Fruit fly (Drosophila melanogaster) whole organism, embryonic: ENCODE results near the gene Snm1.
A peak's percentile ranks its signal among the peaks of the same experiment; 100 is the strongest.

Experiments
- Adf1 ChIP-seq: fragments of 200-800 bp; sonication (Bioruptor generic); IDR thresholded peaks from 2 replicates; pipeline ENCODE4 v1.3.6; 2022; ENCODE audit warnings: missing biosample characterization, missing genetic modification characterization
- CG11247 ChIP-seq: fragments of 200-800 bp; sonication (Bioruptor generic); IDR thresholded peaks from 2 replicates; pipeline ENCODE4 v1.3.6; 2022; ENCODE audit warnings: missing biosample characterization, missing genetic modification characterization
- CG11456 ChIP-seq: fragments of 200-800 bp; sonication (Bioruptor generic); IDR thresholded peaks from 3 replicates; pipeline ENCODE4 v1.3.6; 2022; ENCODE audit warnings: missing biosample characterization, missing genetic modification characterization
- CG11504 ChIP-seq: fragments of 200-800 bp; sonication (Bioruptor generic); optimal IDR thresholded peaks from 3 replicates; lab custom pipeline; 2019; ENCODE audit warnings: missing biosample characterization, mild to moderate bottlenecking, missing genetic modification characterization, moderate library complexity
- CG11723 ChIP-seq: fragments of 200-800 bp; sonication (Bioruptor generic); optimal IDR thresholded peaks from 2 replicates; lab custom pipeline; 2017; ENCODE audit warnings: missing biosample characterization, mild to moderate bottlenecking, missing genetic modification characterization
- CG13287 ChIP-seq: fragments of 200-800 bp; sonication (Bioruptor generic); IDR thresholded peaks from 2 replicates; pipeline ENCODE4 v1.3.6; 2022; ENCODE audit warnings: missing biosample characterization, missing genetic modification characterization; ENCODE audit not compliant: partially characterized antibody
- CG42726 ChIP-seq: fragments of 200-800 bp; sonication (Bioruptor generic); IDR thresholded peaks from 2 replicates; pipeline ENCODE4 v1.3.6; 2022; ENCODE audit warnings: missing biosample characterization, missing genetic modification characterization; ENCODE audit not compliant: partially characterized antibody
- CG5245 ChIP-seq: fragments of 200-800 bp; sonication (Bioruptor generic); optimal IDR thresholded peaks from 3 replicates; lab custom pipeline; 2016; ENCODE audit warnings: missing biosample characterization, missing genetic modification characterization
- CG7556 ChIP-seq: fragments of 200-800 bp; sonication (Bioruptor generic); optimal IDR thresholded peaks from 2 replicates; lab custom pipeline; 2017; ENCODE audit warnings: missing biosample characterization, mild to moderate bottlenecking, missing genetic modification characterization
- CG8765 ChIP-seq: fragments of 200-800 bp; sonication (Bioruptor generic); IDR thresholded peaks from 2 replicates; pipeline ENCODE4 v1.3.6; 2022; ENCODE audit warnings: missing biosample characterization, missing genetic modification characterization
- CTCF ChIP-seq: fragments of 200-800 bp; sonication (Bioruptor generic); optimal IDR thresholded peaks from 2 replicates; lab custom pipeline; 2017; ENCODE audit warnings: missing biosample characterization, mild to moderate bottlenecking, missing genetic modification characterization, moderate library complexity
- Deaf1 ChIP-seq: fragments of 200-800 bp; optimal IDR thresholded peaks from 3 replicates; lab custom pipeline; 2019; ENCODE audit warnings: missing biosample characterization, mild to moderate bottlenecking, missing genetic modification characterization, moderate library complexity
- Dip3 ChIP-seq: fragments of 200-800 bp; sonication (Bioruptor generic); optimal IDR thresholded peaks from 3 replicates; lab custom pipeline; 2016; ENCODE audit warnings: missing biosample characterization, missing genetic modification characterization
- Fer1 ChIP-seq: fragments of 200-800 bp; sonication (Bioruptor generic); optimal IDR thresholded peaks from 2 replicates; lab custom pipeline; 2017; ENCODE audit warnings: missing biosample characterization, mild to moderate bottlenecking, missing genetic modification characterization
- Fer2 ChIP-seq: fragments of 200-800 bp; sonication (Bioruptor generic); optimal IDR thresholded peaks from 2 replicates; lab custom pipeline; 2018; ENCODE audit warnings: missing biosample characterization, mild to moderate bottlenecking, missing genetic modification characterization, moderate library complexity
- Jarid2 ChIP-seq: fragments of 200-800 bp; sonication (Bioruptor generic); optimal IDR thresholded peaks from 3 replicates; lab custom pipeline; 2017; ENCODE audit warnings: mild to moderate bottlenecking, missing biosample characterization, missing genetic modification reagents, missing genetic modification characterization
- NFAT ChIP-seq: fragments of 200-800 bp; sonication (Bioruptor generic); IDR thresholded peaks from 2 replicates; pipeline ENCODE4 v1.3.6; 2022; ENCODE audit warnings: missing biosample characterization, missing genetic modification characterization
- Ptx1 ChIP-seq: fragments of 200-800 bp; sonication (Bioruptor generic); IDR thresholded peaks from 2 replicates; pipeline ENCODE4 v1.3.6; 2022; ENCODE audit warnings: missing biosample characterization, missing genetic modification characterization
- Rfx ChIP-seq: fragments of 200-800 bp; sonication (Bioruptor generic); IDR thresholded peaks from 2 replicates; pipeline ENCODE4 v1.3.6; 2022; ENCODE audit warnings: missing biosample characterization, missing genetic modification characterization
- bowl ChIP-seq: fragments of 200-800 bp; sonication (Bioruptor generic); IDR thresholded peaks from 2 replicates; pipeline ENCODE4 v1.3.6; 2022; ENCODE audit warnings: missing biosample characterization, missing genetic modification characterization
- cg ChIP-seq: fragments of 200-800 bp; sonication (Bioruptor generic); optimal IDR thresholded peaks from 3 replicates; lab custom pipeline; 2019; ENCODE audit warnings: missing biosample characterization, mild to moderate bottlenecking, missing genetic modification characterization, moderate library complexity
- chinmo ChIP-seq: fragments of 200-800 bp; sonication (Bioruptor generic); IDR thresholded peaks from 4 replicates; pipeline ENCODE4 v1.3.6; 2022; ENCODE audit warnings: missing biosample characterization, missing genetic modification characterization; ENCODE audit not compliant: partially characterized antibody
- crp ChIP-seq, 2 experiments: fragments of 200-800 bp; sonication (Bioruptor generic); optimal IDR thresholded peaks; 2 replicates in 1 of 2; 3 replicates in 1 of 2; lab custom pipeline; 2017; ENCODE audit warnings: missing biosample characterization in 2 of 2, missing genetic modification characterization in 2 of 2, mild to moderate bottlenecking in 1 of 2, moderate library complexity in 1 of 2
- dan ChIP-seq: fragments of 200-800 bp; sonication (Bioruptor generic); IDR thresholded peaks from 2 replicates; pipeline ENCODE4 v1.3.6; 2022; ENCODE audit warnings: missing biosample characterization, missing genetic modification characterization
- dati ChIP-seq: fragments of 200-800 bp; sonication (Bioruptor generic); IDR thresholded peaks from 2 replicates; pipeline ENCODE4 v1.3.6; 2022; ENCODE audit warnings: missing biosample characterization, missing genetic modification characterization
- ems ChIP-seq: fragments of 200-800 bp; sonication (Bioruptor generic); optimal IDR thresholded peaks from 3 replicates; lab custom pipeline; 2016; ENCODE audit warnings: missing biosample characterization, missing genetic modification characterization
- ftz-f1 ChIP-seq: fragments of 200-800 bp; sonication (Bioruptor generic); optimal IDR thresholded peaks from 2 replicates; lab custom pipeline; 2016; ENCODE audit warnings: missing biosample characterization, missing genetic modification characterization
- hkb ChIP-seq, 2 experiments: fragments of 200-800 bp in 1 of 2; fragments of >200 bp in 1 of 2; sonication (Bioruptor generic) in 1 of 2; IDR thresholded peaks in 1 of 2; optimal IDR thresholded peaks in 1 of 2; 2 replicates each; pipeline versions ENCODE4 v1.3.6 to Lab custom; 2017 to 2022; ENCODE audit warnings: missing biosample characterization in 1 of 2, missing genetic modification characterization in 1 of 2
- jumu ChIP-seq: fragments of 200-800 bp; sonication (Bioruptor generic); optimal IDR thresholded peaks from 3 replicates; lab custom pipeline; 2016; ENCODE audit warnings: missing biosample characterization, missing genetic modification characterization
- kah ChIP-seq: fragments of 200-800 bp; sonication (Bioruptor generic); optimal IDR thresholded peaks from 2 replicates; lab custom pipeline; 2018; ENCODE audit warnings: missing biosample characterization, mild to moderate bottlenecking, missing genetic modification characterization
- sd ChIP-seq: fragments of 200-800 bp; sonication (Bioruptor generic); optimal IDR thresholded peaks from 3 replicates; lab custom pipeline; 2018; ENCODE audit warnings: missing biosample characterization, mild to moderate bottlenecking, missing genetic modification characterization, moderate library complexity
- sens ChIP-seq: fragments of 200-800 bp; sonication (Bioruptor generic); peaks from one replicate; lab custom pipeline; 2016; ENCODE audit warnings: missing biosample characterization, missing genetic modification characterization
- so ChIP-seq: fragments of 200-800 bp; sonication (Bioruptor generic); IDR thresholded peaks from 3 replicates; pipeline ENCODE4 v1.3.6; 2022; ENCODE audit warnings: missing biosample characterization, missing genetic modification characterization
- tap ChIP-seq: fragments of 200-800 bp; optimal IDR thresholded peaks from 3 replicates; lab custom pipeline; 2019; ENCODE audit warnings: missing biosample characterization, mild to moderate bottlenecking, missing genetic modification characterization, moderate library complexity
- tll ChIP-seq, 2 experiments: fragments of 200-800 bp in 1 of 2; fragments of >200 bp in 1 of 2; sonication (Bioruptor generic) in 1 of 2; optimal IDR thresholded peaks; 2 replicates each; lab custom pipeline; 2017 to 2019; ENCODE audit warnings: missing biosample characterization in 2 of 2, missing genetic modification characterization in 2 of 2, mild to moderate bottlenecking in 1 of 2, moderate library complexity in 1 of 2
- tup ChIP-seq: fragments of 200-800 bp; sonication (Bioruptor generic); optimal IDR thresholded peaks from 2 replicates; lab custom pipeline; 2016; ENCODE audit warnings: missing biosample characterization, mild to moderate bottlenecking, missing genetic modification characterization, moderate library complexity
- z ChIP-seq: fragments of 200-800 bp; sonication (Bioruptor generic); IDR thresholded peaks from 3 replicates; pipeline ENCODE4 v1.3.6; 2022; ENCODE audit warnings: missing biosample characterization, missing genetic modification characterization

Snm1 gene

DNA sequence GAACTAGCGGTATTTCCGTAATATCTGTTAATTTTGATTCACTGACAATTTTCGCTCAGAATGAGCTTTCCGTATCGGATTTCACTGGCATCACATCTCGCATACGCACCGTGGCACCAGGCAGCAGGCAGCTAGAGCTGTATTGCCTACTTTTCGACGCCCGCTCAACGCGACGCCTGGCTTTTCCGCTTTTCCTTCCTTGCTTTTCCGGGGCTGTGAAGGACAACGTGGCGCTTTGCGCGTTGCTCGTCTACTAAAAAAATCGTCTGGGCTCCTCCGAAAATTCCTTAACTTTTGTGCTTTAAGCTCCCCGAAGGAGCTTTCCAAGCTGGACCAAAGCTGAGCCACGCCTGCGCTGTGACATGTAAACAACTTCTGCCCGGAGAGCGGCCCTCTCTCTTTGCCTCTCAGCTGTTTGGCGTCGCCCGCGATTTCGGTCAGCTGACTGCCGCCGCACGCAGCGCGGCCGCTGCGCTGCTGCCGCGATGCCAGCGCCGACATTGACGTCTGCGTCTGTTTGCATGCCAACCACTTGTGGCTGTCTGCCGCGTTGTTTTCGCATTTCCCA is 31.7 kb upstream of the Snm1 start, which contains the start of the genes CG43845 and Nmdar1 (continued):
- TF ChIP-seq CG11723 (GFP tag; lab: Kevin White, UChicago) (no peak), Deaf1 (peak; percentile 11), sens (GFP tag; lab: Kevin White, UChicago) (peak; percentile 74), CG5245 (GFP tag; lab: Kevin White, UChicago) (no peak), dan (no peak), cg (GFP tag; lab: Kevin White, UChicago) (peak; percentile 5), Adf1 (GFP tag; lab: Robert Waterston, UW) (peak; percentile 98), jumu (no peak), CTCF (GFP tag; lab: Kevin White, UChicago) (peak; percentile 27), CG7556 (GFP tag; lab: Kevin White, UChicago) (no peak), crp (GFP tag; optimal IDR thresholded peaks at IDR 0.05; lab: Kevin White, UChicago) (peak in 1 of 2 experiments; percentile 80), Fer1 (GFP tag; lab: Kevin White, UChicago) (peak; percentile 39), sd (peak; percentile 18), CG13287 (peak; percentile 68), Ptx1 (no peak), CG11504 (tag; lab: Kevin White, UChicago) (no peak), CG8765 (GFP tag; lab: Robert Waterston, UW) (no peak), so (GFP tag; lab: Robert Waterston, UW) (peak; percentile 21; the same call in 1 of the 3 replicates), CG42726 (GFP tag; lab: Robert Waterston, UW) (0 out of 2 replicates have a peak, but pooled peaks have one; percentile 5), dati (GFP tag; lab: Robert Waterston, UW) (no peak), chinmo (GFP tag; lab: Robert Waterston, UW) (peak; percentile 90; the same call in 2 of the 4 replicates), tap (tag; lab: Kevin White, UChicago) (no peak), ftz-f1 (no peak), kah (peak; percentile 90), Dip3 (no peak), Jarid2 (GFP tag; lab: Kevin White, UChicago) (peak; percentile 0), ems (GFP tag; lab: Kevin White, UChicago) (peak; percentile 2), hkb (optimal IDR thresholded peaks at IDR 0.05; lab: Kevin White, UChicago) (no peak), hkb (GFP tag; IDR thresholded peaks at IDR 0.05; lab: Robert Waterston, UW) (no peak), tup (no peak), tll (GFP tag; optimal IDR thresholded peaks at IDR 0.05; lab: Kevin White, UChicago) (no peak)

DNA sequence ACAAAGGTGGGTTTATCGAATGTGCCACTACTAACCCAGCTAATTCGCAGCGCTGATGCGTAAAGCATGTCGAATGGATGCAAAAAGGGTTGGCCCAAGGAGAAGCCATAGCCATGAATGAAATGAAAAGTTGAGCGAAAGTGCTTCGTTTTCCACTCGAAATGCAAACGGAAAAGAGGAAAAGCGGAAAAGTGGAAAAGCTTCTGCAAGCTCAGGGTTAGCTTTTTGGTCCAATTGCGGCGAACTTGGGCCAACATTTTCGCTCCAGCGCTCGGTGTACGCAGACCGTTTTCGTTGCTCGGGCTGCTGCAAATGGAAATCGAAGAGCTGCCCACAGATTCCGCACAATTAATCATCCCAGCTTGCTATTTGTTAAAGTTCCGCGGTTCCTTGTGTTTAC is 30.1 kb upstream of the Snm1 start:
- peak; percentile 90 for TF ChIP-seq z
- 0 out of 2 replicates have a peak, but pooled peaks have one; percentile 11 for TF ChIP-seq bowl (GFP tag; lab: Robert Waterston, UW)
- TF ChIP-seq dati (GFP tag; lab: Robert Waterston, UW) = no peak
- no peak for TF ChIP-seq Fer2 (tag; lab: Kevin White, UChicago)

DNA sequence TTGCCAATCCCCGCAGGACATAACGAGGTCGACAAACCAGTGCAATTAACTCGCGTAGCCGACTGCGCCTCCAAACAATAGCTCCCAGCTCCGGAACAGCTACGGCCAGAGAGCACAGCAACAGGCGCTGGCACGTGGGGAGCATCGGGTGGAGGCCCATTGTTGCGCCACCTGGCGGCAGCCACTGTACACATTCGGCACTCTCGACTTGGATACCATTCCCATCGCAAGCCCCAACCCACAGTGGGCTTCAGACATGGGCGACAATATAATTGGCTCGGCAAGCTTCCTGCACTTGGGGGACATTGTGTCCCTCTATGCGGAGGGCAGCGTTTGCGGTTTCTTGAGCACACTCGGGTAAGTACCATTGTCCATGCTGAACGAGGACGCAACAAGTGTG is 27.3 kb upstream of the Snm1 start:
- TF ChIP-seq Deaf1 = no peak
- peak; percentile 80 for TF ChIP-seq CTCF (GFP tag; lab: Kevin White, UChicago)
- 0 out of 3 replicates have a peak, but pooled peaks have one; percentile 10 for TF ChIP-seq CG11456
- TF ChIP-seq NFAT = 0 out of 2 replicates have a peak, but pooled peaks have one; percentile 16
- TF ChIP-seq Rfx (GFP tag; lab: Robert Waterston, UW) = no peak
- 0 out of 2 replicates have a peak, but pooled peaks have one; percentile 22 for TF ChIP-seq CG11247 (GFP tag; lab: Robert Waterston, UW)
